Worm (Caenorhabditis elegans) whole organism, L3 larva: Measurements from ENCODE around the gene znf-474.

Experiments used
- nhr-67 ChIP-seq: fragments of 150-350 bp; optimal IDR thresholded peaks from 2 replicates; lab custom pipeline; 2014; ENCODE audit warnings: missing biosample characterization, missing genetic modification characterization
- unc-39 ChIP-seq: sonication (generic microtip); optimal IDR thresholded peaks from 4 replicates; lab custom pipeline; 2017; ENCODE audit warnings: missing biosample characterization, missing genetic modification characterization

DNA sequence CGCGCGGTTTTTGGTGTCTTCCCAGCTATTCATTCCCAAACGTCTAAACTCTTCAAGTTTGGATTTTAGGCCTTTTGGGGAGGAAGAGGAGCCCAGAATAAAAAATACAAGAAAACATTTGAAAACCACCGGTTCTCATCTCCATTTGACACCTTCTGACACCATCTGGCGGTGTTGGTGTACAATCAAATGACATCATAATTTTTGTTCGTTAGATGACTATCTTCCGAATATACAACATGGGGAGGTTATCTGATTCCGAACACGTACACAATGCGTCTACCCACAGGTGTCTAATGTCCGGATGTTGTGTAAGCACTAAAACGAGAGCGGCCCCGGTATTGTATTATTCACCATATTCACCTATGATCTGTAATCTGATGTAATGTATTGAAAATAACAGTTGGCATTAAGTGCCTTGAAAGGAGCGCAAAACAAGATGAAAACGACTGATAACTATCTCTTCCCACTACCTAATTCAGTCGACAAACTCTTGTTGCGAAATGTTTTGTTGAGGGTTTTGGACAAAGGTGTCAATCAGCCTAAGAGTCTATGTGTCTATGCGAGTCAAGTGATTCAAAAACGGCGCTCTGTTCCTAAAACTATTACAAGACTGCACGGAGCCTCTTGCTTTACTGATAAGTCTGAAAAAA is 22.9 kb downstream of the znf-474 start:
- TF ChIP-seq unc-39 (tag; lab: Kevin White, UChicago) (no peak), nhr-67 (no peak)
